Worm (Caenorhabditis elegans): ENCODE data around the gene C34F6.1.

DNA sequence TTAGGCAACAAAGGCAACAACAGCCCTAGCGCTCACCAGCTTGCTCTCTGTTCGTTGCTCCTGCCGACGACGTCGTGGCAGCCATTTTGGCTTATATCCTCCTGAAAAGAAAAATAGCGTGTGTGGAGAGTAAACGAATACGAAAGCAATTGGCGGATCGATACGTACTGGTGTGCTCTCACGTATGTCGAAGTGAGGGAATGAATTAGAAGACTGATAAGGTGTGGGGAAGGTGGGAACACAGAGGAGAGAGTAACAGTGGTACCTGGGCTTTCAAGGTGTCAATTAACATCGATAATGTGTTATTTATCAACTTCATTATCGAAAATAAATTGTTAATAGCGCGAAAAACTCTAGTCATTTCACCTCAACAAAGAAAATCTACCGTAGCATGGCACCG lies 12.1 kb upstream of the C34F6.1 start, which contains the start of gene C34F6.5:
- TF ChIP-seq ama-1 (optimal IDR thresholded peaks at IDR 0.05) = no peak
- no peak for TF ChIP-seq ama-1 (GFP tag; optimal IDR thresholded peaks at IDR 0.05)
- TF ChIP-seq Y53F4B.3 (GFP tag; IDR thresholded peaks at IDR 0.05) = no peak
- TF ChIP-seq madf-8 (GFP tag; conservative IDR thresholded peaks at IDR 0.05) = no peak
- no peak for TF ChIP-seq nhr-27 (tag; optimal IDR thresholded peaks at IDR 0.05)
- no peak for TF ChIP-seq cebp-2 (GFP tag; IDR thresholded peaks at IDR 0.05)
- TF ChIP-seq snpc-4 (GFP tag; optimal IDR thresholded peaks at IDR 0.05) = no peak
- no peak for TF ChIP-seq snpc-4 (tag; optimal IDR thresholded peaks at IDR 0.05)
- TF ChIP-seq F49E8.2 (tag; optimal IDR thresholded peaks at IDR 0.05; ENCODE audit: insufficient read depth) = no peak
- no peak for TF ChIP-seq D2030.7 (GFP tag; IDR thresholded peaks at IDR 0.05)
- no peak for TF ChIP-seq unc-62 (GFP tag; optimal IDR thresholded peaks at IDR 0.05)
- no peak for TF ChIP-seq bed-2 (GFP tag; IDR thresholded peaks at IDR 0.05)
